Worm (Caenorhabditis elegans): Measurements from ENCODE around the gene srh-200.

DNA sequence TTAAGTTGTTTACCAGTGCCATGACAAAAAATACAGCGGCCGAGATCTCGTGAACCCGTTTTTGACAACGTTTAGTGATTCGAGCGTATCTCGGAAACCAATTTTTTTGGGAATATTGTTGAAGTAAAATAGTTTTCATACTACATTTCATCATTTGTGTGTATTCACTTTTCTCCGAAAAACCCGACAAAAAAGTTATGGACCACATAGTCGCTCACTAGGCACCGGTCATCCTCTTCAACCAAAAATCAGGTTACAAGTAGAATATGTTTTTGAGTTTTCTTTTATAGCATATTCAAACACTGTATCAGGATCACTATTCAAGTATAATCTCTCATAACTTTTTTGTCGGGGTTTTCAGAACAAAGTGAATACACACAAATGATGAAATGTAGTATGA lies 11.7 kb downstream of the srh-200 start:
- no peak for TF ChIP-seq ham-2 (GFP tag; optimal IDR thresholded peaks at IDR 0.05)
- TF ChIP-seq nhr-237 (tag; optimal IDR thresholded peaks at IDR 0.05), result no peak
- no peak for TF ChIP-seq nhr-76 (tag; optimal IDR thresholded peaks at IDR 0.05)
- TF ChIP-seq nhr-2 (tag; optimal IDR thresholded peaks at IDR 0.05), result no peak
- TF ChIP-seq pha-4 (tag; optimal IDR thresholded peaks at IDR 0.05), result no peak
- no peak for TF ChIP-seq drap-1 (GFP tag; optimal IDR thresholded peaks at IDR 0.05)
- TF ChIP-seq lin-13 (tag; optimal IDR thresholded peaks at IDR 0.05), result no peak
- TF ChIP-seq nhr-28 (tag; optimal IDR thresholded peaks at IDR 0.05), result no peak
